Worm (Caenorhabditis elegans) whole organism, early embryonic: ENCODE data around the gene F54B11.7.

Source experiments
- B0310.2 ChIP-seq: sonication (generic microtip); optimal IDR thresholded peaks from 2 replicates; lab custom pipeline; 2016; ENCODE audit warnings: mild to moderate bottlenecking, missing genetic modification characterization, missing compliant biosample characterization
- F13C5.2 ChIP-seq: sonication (generic microtip); optimal IDR thresholded peaks from 2 replicates; lab custom pipeline; 2017; ENCODE audit warnings: mild to moderate bottlenecking, missing genetic modification characterization, inconsistent platforms, missing compliant biosample characterization
- aly-1 ChIP-seq: sonication (generic microtip); optimal IDR thresholded peaks from 2 replicates; lab custom pipeline; 2016; ENCODE audit warnings: missing genetic modification characterization, missing compliant biosample characterization
- ama-1 ChIP-seq: fragments of 150-350 bp; optimal IDR thresholded peaks from 2 replicates; lab custom pipeline; 2014
- ceh-13 ChIP-seq: fragments of 200-800 bp; sonication (Bioruptor generic); optimal IDR thresholded peaks from 2 replicates; lab custom pipeline; 2018; ENCODE audit warnings: mild to moderate bottlenecking, missing genetic modification characterization, missing compliant biosample characterization
- ceh-36 ChIP-seq: sonication (generic microtip); optimal IDR thresholded peaks from 2 replicates; lab custom pipeline; 2016; ENCODE audit warnings: missing genetic modification characterization, inconsistent platforms, missing compliant biosample characterization
- ets-7 ChIP-seq: sonication (generic microtip); optimal IDR thresholded peaks from 2 replicates; lab custom pipeline; 2016; ENCODE audit warnings: missing genotype, missing genetic modification characterization, missing compliant biosample characterization
- flt-1 ChIP-seq: fragments of 200-800 bp; sonication (Bioruptor generic); IDR thresholded peaks from 2 replicates; pipeline ENCODE4 v1.3.6; 2022; ENCODE audit warnings: missing genetic modification characterization, missing compliant biosample characterization
- hmbx-1 ChIP-seq: sonication (generic microtip); optimal IDR thresholded peaks from 2 replicates; lab custom pipeline; 2016; ENCODE audit warnings: mild to moderate bottlenecking, missing genetic modification characterization, missing compliant biosample characterization
- hmg-4 ChIP-seq: fragments of 200-800 bp; sonication (Bioruptor generic); optimal IDR thresholded peaks from 2 replicates; lab custom pipeline; 2018; ENCODE audit warnings: mild to moderate bottlenecking, missing genetic modification characterization, missing compliant biosample characterization
- hnd-1 ChIP-seq: sonication (generic microtip); optimal IDR thresholded peaks from 2 replicates; lab custom pipeline; 2016; ENCODE audit warnings: missing genetic modification characterization, missing compliant biosample characterization
- pes-1 ChIP-seq: fragments of 200-800 bp; sonication (Bioruptor generic); IDR thresholded peaks from 2 replicates; pipeline ENCODE4 v1.3.6; 2022; ENCODE audit warnings: missing genetic modification reagents, missing genetic modification characterization, missing compliant biosample characterization
- scrt-1 ChIP-seq: fragments of 200-800 bp; sonication (Bioruptor generic); IDR thresholded peaks from 2 replicates; pipeline ENCODE4 v1.3.6; 2022; ENCODE audit warnings: missing genetic modification characterization, missing compliant biosample characterization
- sea-1 ChIP-seq: fragments of 200-800 bp; sonication (Bioruptor generic); conservative IDR thresholded peaks from 2 replicates; pipeline ENCODE4 v1.3.6; 2022; ENCODE audit warnings: missing genetic modification characterization, missing compliant biosample characterization
- tbx-11 ChIP-seq: fragments of 200-800 bp; sonication (Bioruptor generic); IDR thresholded peaks from 2 replicates; pipeline ENCODE4 v1.3.6; 2022; ENCODE audit warnings: missing genetic modification characterization, missing compliant biosample characterization
- tbx-37 ChIP-seq: fragments of 200-800 bp; sonication (Bioruptor generic); conservative IDR thresholded peaks from 2 replicates; pipeline ENCODE4 v1.3.6; 2022; ENCODE audit warnings: missing genetic modification reagents, missing genetic modification characterization, missing compliant biosample characterization
- tra-4 ChIP-seq: sonication (generic microtip); optimal IDR thresholded peaks from 2 replicates; lab custom pipeline; 2017; ENCODE audit warnings: missing genetic modification characterization, missing compliant biosample characterization

Gene F54B11.7

DNA sequence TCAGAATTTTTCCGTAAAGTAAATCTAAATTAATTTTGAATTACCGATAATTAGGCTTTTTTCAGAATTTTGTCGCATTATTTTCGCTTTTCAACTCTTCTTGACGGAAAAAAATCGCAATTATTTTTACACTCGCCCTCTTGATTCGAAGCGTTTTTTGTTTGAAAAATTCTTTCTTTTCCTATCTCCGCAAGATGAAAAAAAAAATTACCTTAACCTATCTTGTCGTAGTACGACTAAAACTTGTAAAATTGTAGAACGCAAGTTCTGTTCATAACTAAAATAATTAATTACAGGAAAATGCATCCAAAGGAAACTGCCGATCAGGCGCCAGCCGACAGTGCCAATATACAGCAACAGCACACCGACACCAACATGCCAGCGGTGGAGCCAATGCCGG lies at the start of gene F54B11.7:
Gene F54B11.7 (plus strand): TSS at position 301 of the 400 bp plus-strand sequence.
- TF ChIP-seq pes-1 (GFP tag; lab: Robert Waterston, UW) (no peak), tra-4 (tag; lab: Kevin White, UChicago) (no peak), ceh-36 (no peak), tbx-37 (no peak), ama-1 (lab: Kevin White, UChicago) (no peak), sea-1 (GFP tag; lab: Robert Waterston, UW) (no peak), F13C5.2 (tag; lab: Kevin White, UChicago) (no peak), hnd-1 (tag; lab: Kevin White, UChicago) (no peak), hmg-4 (GFP tag; lab: Kevin White, UChicago) (no peak), hmbx-1 (no peak), aly-1 (tag; lab: Kevin White, UChicago) (no peak), ets-7 (tag; lab: Kevin White, UChicago) (no peak)

DNA sequence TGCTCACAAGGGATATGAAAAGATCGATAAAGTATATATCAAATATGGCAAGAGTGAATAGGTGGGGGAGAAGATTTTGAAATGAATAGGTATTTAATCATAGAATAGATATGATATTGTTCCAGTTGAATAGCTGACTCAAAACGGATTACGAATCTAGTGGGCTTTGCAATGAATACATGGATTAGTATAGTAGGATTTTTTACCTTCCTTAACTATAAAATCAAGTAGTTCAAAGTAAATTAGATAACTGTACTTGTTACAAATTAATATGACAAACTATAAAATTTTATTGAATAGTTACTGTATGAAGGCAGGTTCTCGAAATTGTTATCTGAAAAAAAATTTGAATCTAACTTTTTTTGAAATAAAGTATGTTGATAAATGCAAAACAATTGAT lies 49.3 kb upstream of the F54B11.7 start, which contains the start of gene odr-1:
Gene odr-1 (minus strand): TSS at position 101 of the 400 bp plus-strand sequence.
- TF ChIP-seq ets-7 (tag; lab: Kevin White, UChicago) (no peak), tbx-11 (GFP tag; lab: Robert Waterston, UW) (no peak), aly-1 (tag; lab: Kevin White, UChicago) (no peak), ceh-13 (GFP tag; lab: Kevin White, UChicago) (no peak), B0310.2 (tag; lab: Kevin White, UChicago) (no peak), hnd-1 (tag; lab: Kevin White, UChicago) (no peak), scrt-1 (GFP tag; lab: Robert Waterston, UW) (no peak), hmg-4 (GFP tag; lab: Kevin White, UChicago) (no peak), tbx-37 (no peak), ama-1 (lab: Kevin White, UChicago) (no peak), pes-1 (GFP tag; lab: Robert Waterston, UW) (no peak), F13C5.2 (tag; lab: Kevin White, UChicago) (no peak), tra-4 (tag; lab: Kevin White, UChicago) (no peak), ceh-36 (no peak), flt-1 (GFP tag; lab: Robert Waterston, UW) (no peak)

DNA sequence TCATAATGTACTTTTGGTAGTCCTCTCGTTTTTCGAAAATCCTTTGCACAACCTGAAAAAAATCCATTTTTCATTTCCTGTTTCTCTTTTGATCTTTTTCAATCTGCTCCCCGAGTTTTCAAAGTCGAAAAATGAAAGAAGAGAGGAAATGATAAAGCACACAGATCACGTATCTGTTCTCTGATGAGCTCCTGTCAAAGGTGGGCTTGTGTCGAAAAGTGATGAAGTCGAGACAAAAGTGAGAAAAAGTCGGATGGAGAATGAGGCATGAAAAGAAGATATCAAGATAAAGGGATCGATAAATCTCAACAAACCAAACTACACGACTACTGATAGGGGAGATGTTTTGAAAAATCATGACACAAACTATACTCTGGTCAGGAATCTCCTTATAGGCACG lies 45.1 kb upstream of the F54B11.7 start:
- TF ChIP-seq ceh-13 (GFP tag; lab: Kevin White, UChicago) (no peak), sea-1 (GFP tag; lab: Robert Waterston, UW) (no peak), hmbx-1 (no peak), flt-1 (GFP tag; lab: Robert Waterston, UW) (no peak), tra-4 (tag; lab: Kevin White, UChicago) (no peak), tbx-11 (GFP tag; lab: Robert Waterston, UW) (no peak), F13C5.2 (tag; lab: Kevin White, UChicago) (no peak), aly-1 (tag; lab: Kevin White, UChicago) (no peak), hnd-1 (tag; lab: Kevin White, UChicago) (no peak), pes-1 (GFP tag; lab: Robert Waterston, UW) (no peak), ama-1 (lab: Kevin White, UChicago) (no peak), tbx-37 (no peak)

DNA sequence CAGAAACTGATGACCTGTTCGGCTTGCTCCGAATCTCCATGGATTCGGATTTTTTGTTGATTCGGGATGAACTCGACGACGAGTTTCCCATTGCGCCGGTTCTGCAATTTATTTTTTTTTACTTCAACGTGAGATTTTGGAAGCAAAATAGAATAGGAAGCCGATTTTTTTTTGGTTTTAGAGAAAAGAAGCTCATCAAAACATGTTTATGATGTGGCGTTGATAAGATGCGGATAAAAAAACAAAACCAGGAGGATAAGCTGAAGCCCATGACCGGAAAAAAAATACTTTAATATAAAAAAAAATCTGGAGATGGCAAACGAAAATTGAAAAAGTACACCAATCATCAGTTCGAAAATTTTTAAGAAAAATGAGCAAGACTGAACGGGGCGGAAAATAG lies 44.2 kb upstream of the F54B11.7 start, which contains the start of gene glb-20:
Gene glb-20 (minus strand): TSS at position 101 of the 400 bp plus-strand sequence.
- no peak for TF ChIP-seq tra-4 (tag; lab: Kevin White, UChicago)
- TF ChIP-seq tbx-37 = no peak

DNA sequence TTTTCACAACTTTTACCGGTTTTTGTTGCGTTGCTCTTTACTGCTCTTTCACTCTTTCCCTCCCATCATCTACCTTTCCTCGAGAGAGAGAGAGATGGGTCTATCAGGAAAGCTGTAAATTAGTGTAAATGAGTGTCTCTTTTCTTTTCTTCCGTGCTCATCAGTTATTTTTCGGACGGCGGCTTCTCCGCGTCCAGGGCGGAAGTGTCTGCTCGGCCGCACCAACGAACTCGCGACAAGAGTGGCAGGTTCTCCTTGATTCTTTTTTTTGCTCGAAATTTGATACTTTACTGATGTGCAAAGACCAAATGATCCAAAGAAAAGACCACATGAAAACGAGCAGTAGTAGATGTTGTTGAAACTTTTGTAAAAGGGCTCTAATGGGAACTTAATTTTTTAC lies 41.6 kb upstream of the F54B11.7 start:
- no peak for TF ChIP-seq pes-1 (GFP tag; lab: Robert Waterston, UW)
- no peak for TF ChIP-seq hnd-1 (tag; lab: Kevin White, UChicago)
- TF ChIP-seq aly-1 (tag; lab: Kevin White, UChicago) = no peak
- TF ChIP-seq scrt-1 (GFP tag; lab: Robert Waterston, UW) = no peak
- TF ChIP-seq tbx-37 = no peak
- no peak for TF ChIP-seq ama-1 (lab: Kevin White, UChicago)
- no peak for TF ChIP-seq ceh-13 (GFP tag; lab: Kevin White, UChicago)
- TF ChIP-seq tra-4 (tag; lab: Kevin White, UChicago) = no peak
- TF ChIP-seq sea-1 (GFP tag; lab: Robert Waterston, UW) = no peak
- TF ChIP-seq ets-7 (tag; lab: Kevin White, UChicago) = no peak
- TF ChIP-seq tbx-11 (GFP tag; lab: Robert Waterston, UW) = no peak
- no peak for TF ChIP-seq hmbx-1
- TF ChIP-seq B0310.2 (tag; lab: Kevin White, UChicago) = no peak
- TF ChIP-seq F13C5.2 (tag; lab: Kevin White, UChicago) = no peak
- no peak for TF ChIP-seq flt-1 (GFP tag; lab: Robert Waterston, UW)
- no peak for TF ChIP-seq ceh-36
- TF ChIP-seq hmg-4 (GFP tag; lab: Kevin White, UChicago) = no peak

DNA sequence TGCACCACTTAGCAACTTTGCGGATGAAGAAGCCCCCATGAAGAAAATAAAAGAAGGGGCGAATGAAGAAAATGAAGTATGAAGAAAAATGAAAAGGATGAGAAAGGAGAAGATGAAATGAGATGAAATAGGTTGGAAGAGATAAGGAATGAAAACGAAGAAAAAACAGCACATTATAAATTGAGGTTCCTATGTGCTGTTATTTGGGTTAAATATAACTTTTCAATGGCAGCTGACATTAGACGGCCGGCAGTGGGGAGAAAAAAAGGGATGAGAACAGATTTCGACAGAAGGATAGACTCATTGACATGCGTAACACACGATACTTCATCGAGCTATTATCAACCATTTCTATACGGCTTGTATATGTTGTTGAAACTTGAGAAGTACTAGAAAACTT lies 38.3 kb upstream of the F54B11.7 start:
- no peak for TF ChIP-seq ets-7 (tag; lab: Kevin White, UChicago)
- no peak for TF ChIP-seq aly-1 (tag; lab: Kevin White, UChicago)
- no peak for TF ChIP-seq ceh-36
- TF ChIP-seq hmbx-1 = no peak
- no peak for TF ChIP-seq F13C5.2 (tag; lab: Kevin White, UChicago)
- no peak for TF ChIP-seq tra-4 (tag; lab: Kevin White, UChicago)
- no peak for TF ChIP-seq sea-1 (GFP tag; lab: Robert Waterston, UW)
- no peak for TF ChIP-seq tbx-37
- TF ChIP-seq pes-1 (GFP tag; lab: Robert Waterston, UW) = no peak
- no peak for TF ChIP-seq ceh-13 (GFP tag; lab: Kevin White, UChicago)
- no peak for TF ChIP-seq hmg-4 (GFP tag; lab: Kevin White, UChicago)
- no peak for TF ChIP-seq ama-1 (lab: Kevin White, UChicago)
- TF ChIP-seq hnd-1 (tag; lab: Kevin White, UChicago) = no peak

DNA sequence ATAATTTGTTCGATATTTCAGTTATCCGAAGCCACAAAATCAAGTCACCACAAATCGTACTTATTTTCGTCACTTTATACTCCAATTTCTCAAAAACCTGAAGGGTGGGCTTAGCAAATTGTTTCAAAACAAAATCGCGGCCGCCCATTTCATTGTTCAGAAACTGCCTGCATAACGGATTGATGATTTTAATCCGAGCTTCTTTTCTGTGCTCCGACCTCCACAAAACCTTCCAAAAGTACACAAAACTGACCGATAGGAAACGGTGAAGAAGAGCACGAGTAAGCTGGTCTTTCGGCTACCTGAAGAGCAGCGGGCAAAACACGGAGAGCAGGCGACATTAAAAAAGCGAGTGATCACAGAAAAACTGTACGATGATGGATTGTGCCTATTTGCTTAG lies 33.8 kb upstream of the F54B11.7 start, which contains the start of gene R01E6.2:
Gene R01E6.2 (minus strand): TSS at position 101 of the 400 bp plus-strand sequence.
- TF ChIP-seq ceh-13 (GFP tag; lab: Kevin White, UChicago) (no peak), F13C5.2 (tag; lab: Kevin White, UChicago) (no peak), tbx-11 (GFP tag; lab: Robert Waterston, UW) (no peak), tbx-37 (no peak)
